Worm (Caenorhabditis elegans): ENCODE results near the gene K08H10.10.

- TF ChIP-seq him-1 (tag; optimal IDR thresholded peaks at IDR 0.05) = no peak
- no peak for TF ChIP-seq W03F9.2 (tag; optimal IDR thresholded peaks at IDR 0.05)
- TF ChIP-seq dao-5 (tag; optimal IDR thresholded peaks at IDR 0.05) = no peak
These were observed 36.2 kb downstream of the K08H10.10 start, which contains the start of gene F57A8.1 for ce11 chrV:10037040-10037439.

All from whole organism, L4/young adult.